Worm (Caenorhabditis elegans): ENCODE results near the gene K07F5.8.

ce11 chrIV:9861921-9862320, 12.4 kb upstream of the K07F5.8 start, which contains the start of gene K07F5.14:
- no peak for TF ChIP-seq pha-4 (GFP tag; IDR thresholded peaks at IDR 0.05)
- no peak for TF ChIP-seq pha-4 (tag; optimal IDR thresholded peaks at IDR 0.05)
- TF ChIP-seq F10B5.3 (tag; optimal IDR thresholded peaks at IDR 0.05), result no peak
- no peak for TF ChIP-seq nhr-102 (tag; optimal IDR thresholded peaks at IDR 0.05)
- TF ChIP-seq rbr-2 (tag; optimal IDR thresholded peaks at IDR 0.05), result no peak
- no peak for TF ChIP-seq jun-1 (tag; optimal IDR thresholded peaks at IDR 0.05)
